Worm (Caenorhabditis elegans): ENCODE results near the gene F37C12.10.

Gene F37C12.10

DNA sequence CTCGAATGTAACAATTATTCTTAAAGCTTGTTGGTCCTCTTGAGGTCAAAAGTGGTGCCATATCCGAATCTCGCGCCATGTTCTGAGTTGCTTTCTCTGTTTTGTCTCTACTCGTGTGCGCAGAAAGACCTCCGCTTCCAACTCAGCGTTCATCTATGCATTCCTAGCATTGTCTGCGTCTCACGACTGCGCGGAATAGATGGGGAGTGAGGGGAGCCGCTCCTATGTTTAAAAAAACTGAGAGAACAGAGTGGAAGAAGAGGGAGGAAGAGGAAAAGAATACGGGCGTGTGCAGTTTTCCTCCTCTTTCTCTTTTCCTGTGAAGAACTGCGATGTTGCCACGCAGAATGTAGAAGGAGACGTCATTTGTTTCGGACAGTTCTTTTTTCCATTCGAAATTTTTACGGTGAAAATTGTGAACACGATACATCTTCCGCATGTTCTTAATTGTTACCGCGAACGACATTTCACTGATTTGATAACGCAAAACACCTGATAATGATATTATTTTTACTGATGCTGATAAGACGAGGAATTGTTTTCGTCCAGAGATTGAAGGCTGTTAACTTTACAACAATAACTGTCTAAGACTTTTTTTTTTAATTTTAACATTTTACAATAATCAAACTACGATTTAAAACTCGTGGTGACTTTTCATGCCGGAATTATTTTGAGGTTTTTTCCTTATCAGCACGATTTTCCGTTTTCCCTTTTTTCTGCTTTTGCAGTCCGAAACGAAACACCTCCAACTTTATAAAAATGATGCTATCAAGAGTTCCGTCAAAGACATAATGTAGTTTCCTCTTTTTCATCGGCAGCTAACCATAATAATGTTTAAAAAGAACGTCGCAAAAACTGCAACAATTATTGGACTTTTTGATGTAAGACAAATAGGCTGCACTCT, 21.3 kb downstream of the F37C12.10 start (continued):
- TF ChIP-seq Y5F2A.4 (GFP tag; optimal IDR thresholded peaks at IDR 0.05) (no peak), gei-8 (GFP tag; optimal IDR thresholded peaks at IDR 0.05) (no peak), nhr-48 (tag; optimal IDR thresholded peaks at IDR 0.05) (no peak), F26F4.8 (GFP tag; conservative IDR thresholded peaks at IDR 0.05) (no peak), spr-3 (GFP tag; optimal IDR thresholded peaks at IDR 0.05) (no peak), hmg-1.1 (GFP tag; IDR thresholded peaks at IDR 0.05) (peak; percentile 80), ama-1 (optimal IDR thresholded peaks at IDR 0.05) (peak; percentile 2), nhr-76 (tag; optimal IDR thresholded peaks at IDR 0.05) (no peak), T20F7.1 (GFP tag; optimal IDR thresholded peaks at IDR 0.05) (peak; percentile 19), ceh-28 (tag; optimal IDR thresholded peaks at IDR 0.05) (no peak), F10B5.3 (tag; optimal IDR thresholded peaks at IDR 0.05) (no peak), rbr-2 (tag; optimal IDR thresholded peaks at IDR 0.05) (peak; percentile 64), F49E8.2 (tag; optimal IDR thresholded peaks at IDR 0.05; ENCODE audit: borderline replicate concordance) (no peak), daf-8 (GFP tag; IDR thresholded peaks at IDR 0.05) (no peak), set-16 (GFP tag; IDR thresholded peaks at IDR 0.05) (peak; percentile 31), tra-1 (GFP tag; IDR thresholded peaks at IDR 0.05) (no peak), ztf-11 (tag; optimal IDR thresholded peaks at IDR 0.05) (no peak), lin-13 (GFP tag; optimal IDR thresholded peaks at IDR 0.05) (no peak), zag-1 (tag; optimal IDR thresholded peaks at IDR 0.05) (no peak)

DNA sequence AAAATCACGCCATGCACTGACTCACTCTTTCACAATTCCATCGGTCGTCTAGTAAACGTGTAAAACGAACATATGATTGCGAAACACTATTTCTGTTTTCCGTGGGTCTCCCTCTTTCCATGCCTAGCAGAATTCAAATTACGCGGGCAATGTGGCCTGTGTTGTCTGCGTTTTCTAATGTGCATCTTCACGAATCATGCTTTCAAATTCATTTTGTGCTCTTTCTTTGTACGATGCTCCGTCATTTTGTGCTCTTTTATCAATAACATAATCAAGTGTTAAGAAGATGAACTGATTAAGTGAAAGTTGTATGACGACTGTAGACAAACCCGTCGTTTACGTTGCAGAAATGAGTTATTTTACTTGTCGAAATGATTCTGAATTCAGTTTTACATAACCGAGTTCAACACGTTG, 22.4 kb downstream of the F37C12.10 start:
- TF ChIP-seq ctbp-1 (GFP tag; IDR thresholded peaks at IDR 0.05) = no peak
- no peak for TF ChIP-seq lin-39 (tag; optimal IDR thresholded peaks at IDR 0.05)
- TF ChIP-seq dmd-9 (GFP tag; IDR thresholded peaks at IDR 0.05) = no peak
- no peak for TF ChIP-seq skn-1 (tag; optimal IDR thresholded peaks at IDR 0.05)
- no peak for TF ChIP-seq egl-27 (tag; optimal IDR thresholded peaks at IDR 0.05)
- TF ChIP-seq ama-1 (optimal IDR thresholded peaks at IDR 0.05) = no peak
- no peak for TF ChIP-seq zfp-3 (GFP tag; conservative IDR thresholded peaks at IDR 0.05)
- TF ChIP-seq sdz-12 (GFP tag; optimal IDR thresholded peaks at IDR 0.05) = no peak
- peak; percentile 19 for TF ChIP-seq rbr-2 (tag; optimal IDR thresholded peaks at IDR 0.05)
- TF ChIP-seq nhr-48 (tag; optimal IDR thresholded peaks at IDR 0.05) = peak; percentile 60
- no peak for TF ChIP-seq T26A8.4 (GFP tag; IDR thresholded peaks at IDR 0.05)
- peak in 1 of 2 experiments; percentile 63 for TF ChIP-seq hif-1 (tag; optimal IDR thresholded peaks at IDR 0.05)
- TF ChIP-seq gei-8 (GFP tag; optimal IDR thresholded peaks at IDR 0.05) = peak; percentile 53
- peak in 1 of 2 experiments; percentile 28 for TF ChIP-seq daf-16 (GFP tag; optimal IDR thresholded peaks at IDR 0.05)
- TF ChIP-seq daf-16 (tag; optimal IDR thresholded peaks at IDR 0.05) = peak; percentile 92
- no peak for TF ChIP-seq ceh-62 (tag; optimal IDR thresholded peaks at IDR 0.05)
- peak; percentile 63 for TF ChIP-seq mes-2 (tag; optimal IDR thresholded peaks at IDR 0.05; ENCODE audit: poor library complexity, severe bottlenecking)
- no peak for TF ChIP-seq F49E8.2 (tag; optimal IDR thresholded peaks at IDR 0.05; ENCODE audit: borderline replicate concordance)
- no peak for TF ChIP-seq zip-11 (GFP tag; IDR thresholded peaks at IDR 0.05)
- TF ChIP-seq Y5F2A.4 (GFP tag; optimal IDR thresholded peaks at IDR 0.05) = no peak
- no peak for TF ChIP-seq nhr-25 (tag; optimal IDR thresholded peaks at IDR 0.05; ENCODE audit: borderline replicate concordance, insufficient read depth)
- peak; percentile 89 for TF ChIP-seq hlh-11 (tag; optimal IDR thresholded peaks at IDR 0.05)
- no peak for TF ChIP-seq zfp-2 (tag; optimal IDR thresholded peaks at IDR 0.05)
- peak; percentile 69 for TF ChIP-seq dpl-1 (GFP tag; optimal IDR thresholded peaks at IDR 0.05)
- no peak for TF ChIP-seq zag-1 (tag; optimal IDR thresholded peaks at IDR 0.05)
- TF ChIP-seq daf-12 (tag; optimal IDR thresholded peaks at IDR 0.05) = no peak
- TF ChIP-seq vab-7 (GFP tag; IDR thresholded peaks at IDR 0.05) = no peak
- peak; percentile 67 for TF ChIP-seq lin-1 (GFP tag; IDR thresholded peaks at IDR 0.05)
- TF ChIP-seq dve-1 (tag; optimal IDR thresholded peaks at IDR 0.05; ENCODE audit: insufficient read depth) = peak; percentile 72
- no peak for TF ChIP-seq arid-1 (GFP tag; conservative IDR thresholded peaks at IDR 0.05)
- TF ChIP-seq mep-1 (tag; optimal IDR thresholded peaks at IDR 0.05) = peak; percentile 66
- TF ChIP-seq Y48G9A.11 (GFP tag; IDR thresholded peaks at IDR 0.05) = no peak
- no peak for TF ChIP-seq duxl-1 (tag; optimal IDR thresholded peaks at IDR 0.05; ENCODE audit: poor library complexity)
- TF ChIP-seq nhr-6 (tag; optimal IDR thresholded peaks at IDR 0.05) = peak; percentile 58
- TF ChIP-seq nhr-10 (tag; optimal IDR thresholded peaks at IDR 0.05) = no peak
